Worm (Caenorhabditis elegans) whole organism, midembryonic: ENCODE results near the gene Y75B8A.44.

Experiments
- T22C8.4 ChIP-seq: fragments of 200-800 bp; sonication (Bioruptor generic); IDR thresholded peaks from 2 replicates; pipeline ENCODE4 v1.3.6; 2022; ENCODE audit warnings: missing genetic modification characterization, missing compliant biosample characterization
- cog-1 ChIP-seq: sonication (generic microtip); optimal IDR thresholded peaks from 2 replicates; lab custom pipeline; 2016; ENCODE audit warnings: missing genetic modification characterization, missing compliant biosample characterization
- flt-1 ChIP-seq: fragments of 200-800 bp; sonication (Bioruptor generic); IDR thresholded peaks from 2 replicates; pipeline ENCODE4 v1.3.6; 2022; ENCODE audit warnings: missing genetic modification characterization, missing compliant biosample characterization
- klf-2 ChIP-seq: fragments of 200-800 bp; sonication (Bioruptor generic); conservative IDR thresholded peaks from 2 replicates; pipeline ENCODE4 v1.3.6; 2022; ENCODE audit warnings: missing genetic modification reagents, missing genetic modification characterization, missing compliant biosample characterization
- med-1 ChIP-seq: sonication (generic microtip); optimal IDR thresholded peaks from 2 replicates; lab custom pipeline; 2017; ENCODE audit warnings: missing genetic modification characterization, mild to moderate bottlenecking, missing compliant biosample characterization, antibody characterized with exemption, missing genetic modification reagents; ENCODE audit not compliant: insufficient read depth
- ref-1 ChIP-seq: fragments of 200-800 bp; sonication (Bioruptor generic); conservative IDR thresholded peaks from 2 replicates; pipeline ENCODE4 v1.3.6; 2022; ENCODE audit warnings: missing genetic modification reagents, missing genetic modification characterization, missing compliant biosample characterization
- tab-1 ChIP-seq: fragments of 200-800 bp; sonication (Bioruptor generic); IDR thresholded peaks from 2 replicates; pipeline ENCODE4 v1.3.6; 2022; ENCODE audit warnings: missing genetic modification characterization, missing compliant biosample characterization
- ztf-23 ChIP-seq: fragments of 200-800 bp; sonication (Bioruptor generic); IDR thresholded peaks from 2 replicates; pipeline ENCODE4 v1.3.6; 2022; ENCODE audit warnings: missing genetic modification reagents, missing genetic modification characterization, missing compliant biosample characterization
- ztf-29 ChIP-seq: fragments of 200-800 bp; sonication (Bioruptor generic); IDR thresholded peaks from 2 replicates; pipeline ENCODE4 v1.3.6; 2022; ENCODE audit warnings: missing genetic modification reagents, missing genetic modification characterization, missing compliant biosample characterization

Gene Y75B8A.44

ce11 chrIII:12225234-12225633, 30.9 kb downstream of the Y75B8A.44 start, which contains the start of gene gmn-1:
Gene gmn-1, minus strand, starts transcription at chrIII:12225331.
- no peak for TF ChIP-seq ztf-29 (GFP tag; lab: Robert Waterston, UW)

ce11 chrIII:12226089-12226682, 31.9 kb downstream of the Y75B8A.44 start, which contains the start of the genes Y75B8A.18 and Y75B8A.19:
Gene Y75B8A.18, minus strand, starts transcription at chrIII:12226230.
Gene Y75B8A.19, plus strand, starts transcription at chrIII:12226632.
- no peak for TF ChIP-seq klf-2 (GFP tag; lab: Robert Waterston, UW)
- TF ChIP-seq T22C8.4 (GFP tag; lab: Robert Waterston, UW) = no peak
- TF ChIP-seq ref-1 (GFP tag; lab: Robert Waterston, UW) = no peak
- no peak for TF ChIP-seq flt-1 (GFP tag; lab: Robert Waterston, UW)
- TF ChIP-seq ztf-29 (GFP tag; lab: Robert Waterston, UW) = no peak
- TF ChIP-seq ztf-23 (GFP tag; lab: Robert Waterston, UW) = no peak
- TF ChIP-seq tab-1 (GFP tag; lab: Robert Waterston, UW) = no peak
- no peak for TF ChIP-seq cog-1
- no peak for TF ChIP-seq med-1 (GFP tag; lab: Kevin White, UChicago)

- TF ChIP-seq tab-1 (GFP tag; lab: Robert Waterston, UW) = no peak
Measured at ce11 chrIII:12227935-12228334, 33.6 kb downstream of the Y75B8A.44 start.

ce11 chrIII:12230195-12230594, 35.9 kb downstream of the Y75B8A.44 start:
- TF ChIP-seq cog-1 = no peak
- TF ChIP-seq ztf-23 (GFP tag; lab: Robert Waterston, UW) = no peak
- no peak for TF ChIP-seq ztf-29 (GFP tag; lab: Robert Waterston, UW)
- no peak for TF ChIP-seq ref-1 (GFP tag; lab: Robert Waterston, UW)
- TF ChIP-seq klf-2 (GFP tag; lab: Robert Waterston, UW) = no peak
- TF ChIP-seq T22C8.4 (GFP tag; lab: Robert Waterston, UW) = no peak

- TF ChIP-seq cog-1 (no peak), flt-1 (GFP tag; lab: Robert Waterston, UW) (no peak), ztf-29 (GFP tag; lab: Robert Waterston, UW) (no peak), tab-1 (GFP tag; lab: Robert Waterston, UW) (no peak), med-1 (GFP tag; lab: Kevin White, UChicago) (no peak), ztf-23 (GFP tag; lab: Robert Waterston, UW) (no peak), ref-1 (GFP tag; lab: Robert Waterston, UW) (no peak), klf-2 (GFP tag; lab: Robert Waterston, UW) (no peak), T22C8.4 (GFP tag; lab: Robert Waterston, UW) (no peak)
Measured at ce11 chrIII:12231539-12231938, 37.2 kb downstream of the Y75B8A.44 start.

- TF ChIP-seq ref-1 (GFP tag; lab: Robert Waterston, UW) = no peak
- TF ChIP-seq ztf-29 (GFP tag; lab: Robert Waterston, UW) = no peak
- no peak for TF ChIP-seq med-1 (GFP tag; lab: Kevin White, UChicago)
- TF ChIP-seq T22C8.4 (GFP tag; lab: Robert Waterston, UW) = no peak
- no peak for TF ChIP-seq cog-1
- TF ChIP-seq flt-1 (GFP tag; lab: Robert Waterston, UW) = no peak
- TF ChIP-seq tab-1 (GFP tag; lab: Robert Waterston, UW) = no peak
- no peak for TF ChIP-seq klf-2 (GFP tag; lab: Robert Waterston, UW)
- no peak for TF ChIP-seq ztf-23 (GFP tag; lab: Robert Waterston, UW)
Measured at ce11 chrIII:12233493-12233892, 39.2 kb downstream of the Y75B8A.44 start.

ce11 chrIII:12235359-12235758, 41.1 kb downstream of the Y75B8A.44 start:
- TF ChIP-seq klf-2 (GFP tag; lab: Robert Waterston, UW) (no peak), T22C8.4 (GFP tag; lab: Robert Waterston, UW) (no peak), tab-1 (GFP tag; lab: Robert Waterston, UW) (no peak), flt-1 (GFP tag; lab: Robert Waterston, UW) (no peak), cog-1 (no peak), ref-1 (GFP tag; lab: Robert Waterston, UW) (no peak), ztf-29 (GFP tag; lab: Robert Waterston, UW) (no peak), ztf-23 (GFP tag; lab: Robert Waterston, UW) (no peak)

ce11 chrIII:12235914-12236313, 41.6 kb downstream of the Y75B8A.44 start, which contains the start of the genes grl-15 and fbxa-89:
Gene grl-15, minus strand, starts transcription at chrIII:12236014.
Gene fbxa-89, plus strand, starts transcription at chrIII:12236184.
- TF ChIP-seq T22C8.4 (GFP tag; lab: Robert Waterston, UW) (no peak), ztf-23 (GFP tag; lab: Robert Waterston, UW) (no peak), klf-2 (GFP tag; lab: Robert Waterston, UW) (no peak), tab-1 (GFP tag; lab: Robert Waterston, UW) (no peak), ref-1 (GFP tag; lab: Robert Waterston, UW) (no peak), cog-1 (no peak), ztf-29 (GFP tag; lab: Robert Waterston, UW) (no peak), med-1 (GFP tag; lab: Kevin White, UChicago) (no peak)

ce11 chrIII:12245570-12245969, 51.3 kb downstream of the Y75B8A.44 start:
- TF ChIP-seq ztf-29 (GFP tag; lab: Robert Waterston, UW) (no peak), cog-1 (no peak), ztf-23 (GFP tag; lab: Robert Waterston, UW) (no peak), flt-1 (GFP tag; lab: Robert Waterston, UW) (no peak), tab-1 (GFP tag; lab: Robert Waterston, UW) (no peak), T22C8.4 (GFP tag; lab: Robert Waterston, UW) (no peak), klf-2 (GFP tag; lab: Robert Waterston, UW) (no peak), ref-1 (GFP tag; lab: Robert Waterston, UW) (no peak), med-1 (GFP tag; lab: Kevin White, UChicago) (no peak)
